Worm (Caenorhabditis elegans) whole organism, mixed stage, embryonic: ENCODE measurements around the gene fbxb-60.
"Not testable (repeated sequence)": the region's sequence is repeated elsewhere in the genome, so short reads cannot be mapped to it uniquely, and the experiment has no call there.

ENCODE experiments used
- M03D4.4 ChIP-seq: sonication (generic microtip); optimal IDR thresholded peaks from 2 replicates; lab custom pipeline; 2017; ENCODE audit warnings: mild to moderate bottlenecking, missing genetic modification characterization, missing compliant biosample characterization
- bed-3 ChIP-seq: fragments of 200-800 bp; sonication (Bioruptor generic); optimal IDR thresholded peaks from 3 replicates; lab custom pipeline; 2018; ENCODE audit warnings: mild to moderate bottlenecking, missing genetic modification characterization, moderate library complexity, missing compliant biosample characterization
- blmp-1 ChIP-seq: fragments of 150-350 bp; optimal IDR thresholded peaks from 2 replicates; lab custom pipeline; 2014; ENCODE audit warnings: missing biosample characterization, missing genetic modification characterization
- ceh-43 ChIP-seq: fragments of 200-800 bp; sonication (Bioruptor generic); optimal IDR thresholded peaks from 2 replicates; lab custom pipeline; 2018; ENCODE audit warnings: mild to moderate bottlenecking, missing genetic modification characterization, moderate library complexity, missing compliant biosample characterization
- ceh-83 ChIP-seq: fragments of 200-800 bp; sonication (Bioruptor generic); optimal IDR thresholded peaks from 2 replicates; lab custom pipeline; 2018; ENCODE audit warnings: mild to moderate bottlenecking, missing genetic modification characterization, missing compliant biosample characterization
- ces-1 ChIP-seq: fragments of 150-350 bp; optimal IDR thresholded peaks from 2 replicates; lab custom pipeline; 2014; ENCODE audit warnings: missing biosample characterization, missing genetic modification reagents, missing genetic modification characterization
- drap-1 ChIP-seq: fragments of 200-800 bp; sonication (Bioruptor generic); optimal IDR thresholded peaks from 3 replicates; lab custom pipeline; 2018; ENCODE audit warnings: mild to moderate bottlenecking, missing genetic modification characterization, missing compliant biosample characterization
- elt-1 ChIP-seq: sonication (generic microtip); optimal IDR thresholded peaks from 2 replicates; lab custom pipeline; 2017; ENCODE audit warnings: missing genetic modification characterization, mild to moderate bottlenecking, missing compliant biosample characterization, antibody characterized with exemption, moderate library complexity, borderline replicate concordance; ENCODE audit not compliant: insufficient read depth
- elt-3 ChIP-seq: fragments of 150-350 bp; optimal IDR thresholded peaks from 2 replicates; lab custom pipeline; 2014; ENCODE audit warnings: missing biosample characterization, missing genetic modification characterization
- flh-1 ChIP-seq: fragments of 200-800 bp; sonication (Bioruptor generic); optimal IDR thresholded peaks from 2 replicates; lab custom pipeline; 2018; ENCODE audit warnings: mild to moderate bottlenecking, missing genetic modification characterization, moderate library complexity, missing compliant biosample characterization
- ham-2 ChIP-seq: fragments of 200-800 bp; sonication (Bioruptor generic); optimal IDR thresholded peaks from 2 replicates; lab custom pipeline; 2018; ENCODE audit warnings: mild to moderate bottlenecking, missing genetic modification characterization, missing compliant biosample characterization
- hlh-1 ChIP-seq: fragments of 150-350 bp; optimal IDR thresholded peaks from 2 replicates; lab custom pipeline; 2014; ENCODE audit warnings: missing biosample characterization, missing genetic modification reagents, missing genetic modification characterization
- lin-13 ChIP-seq: fragments of 150-350 bp; optimal IDR thresholded peaks from 2 replicates; lab custom pipeline; 2014; ENCODE audit warnings: missing biosample characterization, missing genetic modification characterization
- lin-32 ChIP-seq: fragments of 200-800 bp; sonication (Bioruptor generic); optimal IDR thresholded peaks from 2 replicates; lab custom pipeline; 2018; ENCODE audit warnings: mild to moderate bottlenecking, missing genetic modification characterization, missing compliant biosample characterization
- lsy-2 ChIP-seq: fragments of 150-350 bp; optimal IDR thresholded peaks from 2 replicates; lab custom pipeline; 2014; ENCODE audit warnings: missing biosample characterization, missing genetic modification characterization
- mab-5 ChIP-seq: fragments of 150-350 bp; optimal IDR thresholded peaks from 2 replicates; lab custom pipeline; 2014; ENCODE audit warnings: missing biosample characterization, missing genetic modification characterization
- mep-1 ChIP-seq: fragments of 150-350 bp; optimal IDR thresholded peaks from 2 replicates; lab custom pipeline; 2017; ENCODE audit warnings: missing biosample characterization, missing genetic modification reagents, missing genetic modification characterization, inconsistent platforms
- mls-2 ChIP-seq: sonication (generic microtip); optimal IDR thresholded peaks from 2 replicates; lab custom pipeline; 2016; ENCODE audit warnings: mild to moderate bottlenecking, missing genetic modification characterization, moderate library complexity, missing compliant biosample characterization
- nhr-12 ChIP-seq: fragments of 150-350 bp; optimal IDR thresholded peaks from 2 replicates; lab custom pipeline; 2014; ENCODE audit warnings: missing biosample characterization, missing genetic modification characterization
- nhr-2 ChIP-seq: fragments of 150-350 bp; optimal IDR thresholded peaks from 2 replicates; lab custom pipeline; 2014; ENCODE audit warnings: missing biosample characterization, missing genetic modification characterization
- nhr-237 ChIP-seq: fragments of 150-350 bp; optimal IDR thresholded peaks from 2 replicates; lab custom pipeline; 2014; ENCODE audit warnings: missing biosample characterization, missing genetic modification characterization
- nhr-28 ChIP-seq: fragments of 150-350 bp; optimal IDR thresholded peaks from 2 replicates; lab custom pipeline; 2014; ENCODE audit warnings: missing biosample characterization, missing genetic modification characterization
- nhr-76 ChIP-seq: sonication (generic microtip); optimal IDR thresholded peaks from 2 replicates; lab custom pipeline; 2017; ENCODE audit warnings: missing biosample characterization, missing genetic modification characterization
- pha-4 ChIP-seq: fragments of 150-350 bp; optimal IDR thresholded peaks from 2 replicates; lab custom pipeline; 2018; ENCODE audit warnings: missing biosample characterization, missing genetic modification reagents, missing genetic modification characterization
- sem-2 ChIP-seq: fragments of 200-800 bp; sonication (Bioruptor generic); optimal IDR thresholded peaks from 2 replicates; lab custom pipeline; 2018; ENCODE audit warnings: mild to moderate bottlenecking, missing genetic modification characterization, missing compliant biosample characterization
- snpc-4 ChIP-seq: fragments of 150-350 bp; optimal IDR thresholded peaks from 2 replicates; lab custom pipeline; 2014; ENCODE audit warnings: missing biosample characterization, missing genetic modification characterization
- sptf-1 ChIP-seq: sonication (generic microtip); optimal IDR thresholded peaks from 2 replicates; lab custom pipeline; 2017; ENCODE audit warnings: mild to moderate bottlenecking, missing genetic modification characterization, moderate library complexity, missing compliant biosample characterization
- tbx-8 ChIP-seq: fragments of 200-800 bp; sonication (Bioruptor generic); optimal IDR thresholded peaks from 2 replicates; lab custom pipeline; 2018; ENCODE audit warnings: mild to moderate bottlenecking, missing genetic modification characterization, moderate library complexity, missing compliant biosample characterization
- unc-39 ChIP-seq: fragments of 150-350 bp; optimal IDR thresholded peaks from 2 replicates; lab custom pipeline; 2014; ENCODE audit warnings: missing biosample characterization, missing genetic modification characterization
- zip-8 ChIP-seq: fragments of 150-350 bp; optimal IDR thresholded peaks from 2 replicates; lab custom pipeline; 2014; ENCODE audit warnings: missing biosample characterization, missing genetic modification characterization
- ztf-11 ChIP-seq: fragments of 150-350 bp; optimal IDR thresholded peaks from 2 replicates; lab custom pipeline; 2014; ENCODE audit warnings: missing biosample characterization, missing genetic modification characterization

fbxb-60 gene

ce11 chrV:19309591-19309990 is 12.0 kb downstream of the fbxb-60 start, which contains the start of gene F55C9.11:
Gene F55C9.11 (minus strand): TSS chrV:19309691.
- TF ChIP-seq nhr-237 (tag; lab: Kevin White, UChicago): no peak
- TF ChIP-seq ham-2: no peak
- TF ChIP-seq snpc-4 (tag; lab: Kevin White, UChicago): no peak
- no peak for TF ChIP-seq zip-8
- no peak for TF ChIP-seq M03D4.4 (tag; lab: Kevin White, UChicago)
- TF ChIP-seq sem-2: no peak
- TF ChIP-seq nhr-12: no peak
- TF ChIP-seq elt-1: no peak
- no peak for TF ChIP-seq drap-1 (GFP tag; lab: Kevin White, UChicago)
- no peak for TF ChIP-seq bed-3 (GFP tag; lab: Kevin White, UChicago)
- TF ChIP-seq pha-4 (tag; lab: Kevin White, UChicago): no peak
- no peak for TF ChIP-seq ces-1 (GFP tag; lab: Kevin White, UChicago)
- TF ChIP-seq unc-39: no peak
- TF ChIP-seq hlh-1 (tag; lab: Kevin White, UChicago): no peak
- no peak for TF ChIP-seq ztf-11 (tag; lab: Kevin White, UChicago)
- TF ChIP-seq ceh-83 (GFP tag; lab: Kevin White, UChicago): no peak
- no peak for TF ChIP-seq blmp-1 (tag; lab: Kevin White, UChicago)
- TF ChIP-seq mls-2 (tag; lab: Kevin White, UChicago): no peak
- TF ChIP-seq nhr-28 (tag; lab: Kevin White, UChicago): no peak

ce11 chrV:19311391-19311790 is 13.8 kb downstream of the fbxb-60 start, which contains the start of gene C43D7.8:
Gene C43D7.8 (minus strand): TSS chrV:19311491.
- TF ChIP-seq mep-1 (tag; lab: Kevin White, UChicago): no peak
- no peak for TF ChIP-seq lin-32
- no peak for TF ChIP-seq M03D4.4 (tag; lab: Kevin White, UChicago)
- no peak for TF ChIP-seq nhr-76 (tag; lab: Kevin White, UChicago)
- no peak for TF ChIP-seq nhr-28 (tag; lab: Kevin White, UChicago)
- no peak for TF ChIP-seq flh-1 (GFP tag; lab: Kevin White, UChicago)
- TF ChIP-seq ceh-83 (GFP tag; lab: Kevin White, UChicago): no peak
- TF ChIP-seq elt-3 (tag; lab: Kevin White, UChicago): no peak
- no peak for TF ChIP-seq nhr-2 (tag; lab: Kevin White, UChicago)
- no peak for TF ChIP-seq ceh-43 (GFP tag; lab: Kevin White, UChicago)
- no peak for TF ChIP-seq ham-2
- TF ChIP-seq lsy-2: no peak
- TF ChIP-seq snpc-4 (tag; lab: Kevin White, UChicago): no peak
- no peak for TF ChIP-seq mls-2 (tag; lab: Kevin White, UChicago)
- no peak for TF ChIP-seq tbx-8 (GFP tag; lab: Kevin White, UChicago)
- no peak for TF ChIP-seq zip-8

ce11 chrV:19312975-19313374 is 15.4 kb downstream of the fbxb-60 start, which contains the start of gene fbxb-64:
Gene fbxb-64 (plus strand): TSS chrV:19313275.
- TF ChIP-seq ceh-43 (GFP tag; lab: Kevin White, UChicago) (no peak), bed-3 (GFP tag; lab: Kevin White, UChicago) (no peak), flh-1 (GFP tag; lab: Kevin White, UChicago) (no peak), nhr-76 (tag; lab: Kevin White, UChicago) (no peak), nhr-28 (tag; lab: Kevin White, UChicago) (no peak), tbx-8 (GFP tag; lab: Kevin White, UChicago) (no peak), unc-39 (no peak), zip-8 (no peak), M03D4.4 (tag; lab: Kevin White, UChicago) (no peak), elt-1 (no peak), mls-2 (tag; lab: Kevin White, UChicago) (no peak), lin-32 (no peak), sptf-1 (tag; lab: Kevin White, UChicago) (no peak), mep-1 (tag; lab: Kevin White, UChicago) (no peak)

ce11 chrV:19317058-19317457 is 19.4 kb downstream of the fbxb-60 start, which contains the start of gene srh-208:
Gene srh-208 (plus strand): TSS chrV:19317358.
- TF ChIP-seq unc-39; ham-2; mab-5 (tag; lab: Kevin White, UChicago): not testable (repeated sequence)
- TF ChIP-seq, all 35 proteins: peak for 0; not testable (repeated sequence) for 35

ce11 chrV:19319460-19319995 is 21.9 kb downstream of the fbxb-60 start, which contains the start of gene C43D7.7:
Gene C43D7.7 (minus strand): TSS chrV:19319510.
- TF ChIP-seq unc-39 (no peak), zip-8 (no peak), mab-5 (tag; lab: Kevin White, UChicago) (no peak), lsy-2 (no peak), ces-1 (GFP tag; lab: Kevin White, UChicago) (no peak), flh-1 (GFP tag; lab: Kevin White, UChicago) (no peak), lin-13 (tag; lab: Kevin White, UChicago) (no peak), elt-1 (no peak), tbx-8 (GFP tag; lab: Kevin White, UChicago) (no peak), nhr-12 (no peak), bed-3 (GFP tag; lab: Kevin White, UChicago) (no peak)
